Worm (Caenorhabditis elegans) whole organism, L2 larva: ENCODE results near the gene rer-1.

Source experiments
- F13H6.1 ChIP-seq: sonication (generic microtip); optimal IDR thresholded peaks from 2 replicates; lab custom pipeline; 2016; ENCODE audit warnings: missing genetic modification characterization, missing compliant biosample characterization
- ZK546.5 ChIP-seq: sonication (generic microtip); optimal IDR thresholded peaks from 2 replicates; lab custom pipeline; 2017; ENCODE audit warnings: missing biosample characterization, missing genetic modification characterization
- aly-2 ChIP-seq: fragments of 150-350 bp; optimal IDR thresholded peaks from 2 replicates; lab custom pipeline; 2014; ENCODE audit warnings: missing biosample characterization, missing genetic modification characterization
- blmp-1 ChIP-seq: sonication (generic microtip); optimal IDR thresholded peaks from 2 replicates; lab custom pipeline; 2017; ENCODE audit warnings: missing genetic modification characterization, mild to moderate bottlenecking, missing compliant biosample characterization, antibody characterized with exemption, moderate library complexity; ENCODE audit not compliant: insufficient read depth
- ceh-16 ChIP-seq: fragments of 150-350 bp; optimal IDR thresholded peaks from 2 replicates; lab custom pipeline; 2014; ENCODE audit warnings: missing biosample characterization, missing genetic modification characterization
- crh-2 ChIP-seq: sonication (generic microtip); optimal IDR thresholded peaks from 2 replicates; lab custom pipeline; 2017; ENCODE audit warnings: missing biosample characterization, missing genetic modification characterization
- egl-27 ChIP-seq: sonication (generic microtip); optimal IDR thresholded peaks from 3 replicates; lab custom pipeline; 2017; ENCODE audit warnings: missing biosample characterization, missing genetic modification reagents, missing genetic modification characterization
- elt-1 ChIP-seq: fragments of 150-350 bp; optimal IDR thresholded peaks from 2 replicates; lab custom pipeline; 2014; ENCODE audit warnings: missing biosample characterization, missing genetic modification characterization
- elt-3 ChIP-seq: sonication (generic microtip); optimal IDR thresholded peaks from 2 replicates; lab custom pipeline; 2017; ENCODE audit warnings: missing biosample characterization, missing genetic modification characterization
- fos-1 ChIP-seq: fragments of 150-350 bp; optimal IDR thresholded peaks from 2 replicates; lab custom pipeline; 2014; ENCODE audit warnings: missing biosample characterization, missing genetic modification characterization
- gmeb-1 ChIP-seq: fragments of 150-350 bp; optimal IDR thresholded peaks from 2 replicates; lab custom pipeline; 2014; ENCODE audit warnings: missing biosample characterization, missing genetic modification characterization
- lin-11 ChIP-seq: fragments of 150-350 bp; sonication (generic microtip); optimal IDR thresholded peaks from 2 replicates; lab custom pipeline; 2014; ENCODE audit warnings: missing biosample characterization, missing genetic modification characterization, inconsistent platforms, mixed read lengths
- lin-13 ChIP-seq: fragments of 150-350 bp; optimal IDR thresholded peaks from 2 replicates; lab custom pipeline; 2014; ENCODE audit warnings: missing biosample characterization, missing genetic modification reagents, missing genetic modification characterization
- lsy-2 ChIP-seq, 2 experiments: fragments of 150-350 bp in 1 of 2; sonication (generic microtip) in 1 of 2; optimal IDR thresholded peaks; 2 replicates each; lab custom pipeline; 2014 to 2017; ENCODE audit warnings: missing biosample characterization in 2 of 2, missing genetic modification characterization in 2 of 2
- nhr-10 ChIP-seq: sonication (generic microtip); optimal IDR thresholded peaks from 2 replicates; lab custom pipeline; 2017; ENCODE audit warnings: missing biosample characterization, missing genetic modification characterization
- nhr-12 ChIP-seq: fragments of 150-350 bp; optimal IDR thresholded peaks from 2 replicates; lab custom pipeline; 2014; ENCODE audit warnings: missing biosample characterization, missing genetic modification characterization
- nhr-129 ChIP-seq: fragments of 150-350 bp; optimal IDR thresholded peaks from 2 replicates; lab custom pipeline; 2014; ENCODE audit warnings: missing biosample characterization, missing genetic modification characterization
- nhr-21 ChIP-seq: fragments of 150-350 bp; optimal IDR thresholded peaks from 2 replicates; lab custom pipeline; 2014; ENCODE audit warnings: missing biosample characterization, missing genetic modification characterization
- nhr-25 ChIP-seq: fragments of 150-350 bp; sonication (generic microtip); optimal IDR thresholded peaks from 3 replicates; lab custom pipeline; 2014; ENCODE audit warnings: missing biosample characterization, missing genetic modification characterization
- nhr-6 ChIP-seq: fragments of 150-350 bp; optimal IDR thresholded peaks from 2 replicates; lab custom pipeline; 2014; ENCODE audit warnings: missing biosample characterization, missing genetic modification characterization
- sem-4 ChIP-seq: fragments of 150-350 bp; optimal IDR thresholded peaks from 2 replicates; lab custom pipeline; 2014; ENCODE audit warnings: missing biosample characterization, missing genetic modification reagents, missing genetic modification characterization
- skn-1 ChIP-seq: sonication (generic microtip); optimal IDR thresholded peaks from 2 replicates; lab custom pipeline; 2017; ENCODE audit warnings: missing biosample characterization, missing genetic modification characterization
- sma-3 ChIP-seq: sonication (generic microtip); optimal IDR thresholded peaks from 2 replicates; lab custom pipeline; 2016; ENCODE audit warnings: missing genetic modification reagents, missing genetic modification characterization, missing compliant biosample characterization
- sma-9 ChIP-seq, 2 experiments: fragments of 150-350 bp in 1 of 2; sonication (generic microtip) in 1 of 2; optimal IDR thresholded peaks; 2 replicates each; lab custom pipeline; 2014 to 2016; ENCODE audit warnings: missing genetic modification characterization in 2 of 2, mild to moderate bottlenecking in 1 of 2, missing biosample characterization in 1 of 2, missing compliant biosample characterization in 1 of 2, missing genetic modification reagents in 1 of 2, moderate library complexity in 1 of 2
- zag-1 ChIP-seq: fragments of 150-350 bp; optimal IDR thresholded peaks from 2 replicates; lab custom pipeline; 2014; ENCODE audit warnings: missing biosample characterization, missing genetic modification characterization
- ztf-4 ChIP-seq: fragments of 150-350 bp; optimal IDR thresholded peaks from 2 replicates; lab custom pipeline; 2014; ENCODE audit warnings: missing biosample characterization, missing genetic modification characterization

Gene rer-1

DNA sequence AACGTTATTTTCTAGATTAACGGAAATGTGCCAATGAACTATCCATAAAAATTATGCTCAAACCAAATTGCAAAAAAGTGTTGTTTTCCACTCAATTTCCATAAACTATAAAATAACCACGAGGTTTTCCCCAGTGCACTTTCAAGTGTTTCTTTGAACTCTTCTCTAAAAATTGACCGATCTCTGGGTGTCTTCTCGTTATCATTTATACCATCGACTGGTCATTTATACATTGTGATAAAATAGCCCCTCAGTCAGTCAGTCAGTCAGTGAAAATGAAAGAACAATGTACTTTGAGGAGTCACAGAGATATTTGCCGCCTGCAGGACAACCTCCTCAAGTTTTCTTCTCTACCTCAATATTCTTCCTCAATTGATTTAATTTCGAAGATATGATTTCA is 34.8 kb downstream of the rer-1 start:
- TF ChIP-seq crh-2 (tag; lab: Kevin White, UChicago) (peak; percentile 25), F13H6.1 (tag; lab: Kevin White, UChicago) (peak; percentile 13), fos-1 (tag; lab: Kevin White, UChicago) (peak; percentile 18), sma-9 (GFP tag; optimal IDR thresholded peaks at IDR 0.05; lab: Kevin White, UChicago) (peak; percentile 50), sma-9 (tag; optimal IDR thresholded peaks at IDR 0.05; lab: Kevin White, UChicago) (no peak), elt-1 (no peak), blmp-1 (peak; percentile 9), nhr-129 (tag; lab: Kevin White, UChicago) (no peak)
- TF ChIP-seq, all 48 proteins: peak for 5

DNA sequence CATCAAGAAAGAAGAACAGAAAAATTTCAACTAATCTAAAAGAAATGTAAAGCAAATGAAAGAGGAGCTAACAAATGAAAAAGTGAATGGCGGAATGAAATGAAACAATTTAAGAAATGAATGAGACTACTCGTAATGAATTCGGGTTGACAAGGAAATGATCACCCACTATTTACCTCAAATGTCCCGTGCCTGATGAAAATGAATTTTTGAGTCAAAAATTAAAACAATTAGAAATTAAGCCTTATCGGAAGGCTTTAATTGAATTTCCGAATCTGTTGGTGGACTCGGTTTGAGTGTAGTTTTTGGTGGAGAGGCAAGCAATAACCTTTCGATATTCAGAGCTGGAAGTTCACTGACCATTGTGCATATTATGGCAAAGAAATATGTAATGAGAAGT is 37.8 kb downstream of the rer-1 start:
- TF ChIP-seq lsy-2 (tag; optimal IDR thresholded peaks at IDR 0.05; lab: Kevin White, UChicago) (no peak), nhr-129 (tag; lab: Kevin White, UChicago) (no peak), gmeb-1 (tag; lab: Kevin White, UChicago) (no peak), ZK546.5 (no peak), nhr-6 (tag; lab: Kevin White, UChicago) (no peak), lin-11 (tag; lab: Kevin White, UChicago) (no peak), elt-3 (tag; lab: Kevin White, UChicago) (no peak)

DNA sequence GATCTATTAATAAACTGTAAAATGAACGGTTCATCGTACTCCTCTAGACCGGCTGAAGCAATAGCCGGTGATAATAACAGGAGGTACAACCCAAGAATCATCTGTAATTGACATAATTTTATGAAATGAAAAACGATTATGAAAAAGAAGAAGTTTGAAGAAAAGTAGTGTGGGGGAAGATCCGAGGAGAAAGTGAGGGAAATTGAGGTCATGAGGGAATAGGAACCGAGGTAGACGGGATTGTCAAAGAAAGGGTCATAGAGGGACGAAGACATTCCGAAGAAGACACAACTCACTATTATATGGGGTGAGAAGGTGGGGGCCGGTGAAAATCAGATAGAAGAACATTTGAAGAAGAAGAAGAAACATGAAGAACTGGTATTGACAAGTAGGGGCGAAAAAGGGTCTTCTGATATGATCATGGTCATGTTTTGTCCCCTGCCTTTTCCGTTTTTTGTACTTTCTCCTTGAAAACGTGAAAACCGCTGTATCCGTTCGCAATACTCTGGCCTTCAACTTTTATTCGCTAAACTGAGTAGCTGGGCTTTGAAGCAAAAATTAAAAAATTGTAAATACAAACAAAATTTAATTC is 40.9 kb downstream of the rer-1 start, which contains the start of gene oac-46:
Gene oac-46 (minus strand): TSS at position 101 of the 592 bp plus-strand sequence.
- peak; percentile 66 for TF ChIP-seq nhr-25 (tag; lab: Kevin White, UChicago)
- TF ChIP-seq lsy-2 (tag; optimal IDR thresholded peaks at IDR 0.05; lab: Kevin White, UChicago) = no peak
- peak; percentile 86 for TF ChIP-seq blmp-1
- no peak for TF ChIP-seq zag-1 (tag; lab: Kevin White, UChicago)
- TF ChIP-seq sma-3 (GFP tag; lab: Kevin White, UChicago) = peak; percentile 48
- peak; percentile 9 for TF ChIP-seq egl-27
- peak; percentile 22 for TF ChIP-seq sma-9 (GFP tag; optimal IDR thresholded peaks at IDR 0.05; lab: Kevin White, UChicago)
- no peak for TF ChIP-seq sma-9 (tag; optimal IDR thresholded peaks at IDR 0.05; lab: Kevin White, UChicago)
- peak; percentile 8 for TF ChIP-seq nhr-21 (tag; lab: Kevin White, UChicago)

DNA sequence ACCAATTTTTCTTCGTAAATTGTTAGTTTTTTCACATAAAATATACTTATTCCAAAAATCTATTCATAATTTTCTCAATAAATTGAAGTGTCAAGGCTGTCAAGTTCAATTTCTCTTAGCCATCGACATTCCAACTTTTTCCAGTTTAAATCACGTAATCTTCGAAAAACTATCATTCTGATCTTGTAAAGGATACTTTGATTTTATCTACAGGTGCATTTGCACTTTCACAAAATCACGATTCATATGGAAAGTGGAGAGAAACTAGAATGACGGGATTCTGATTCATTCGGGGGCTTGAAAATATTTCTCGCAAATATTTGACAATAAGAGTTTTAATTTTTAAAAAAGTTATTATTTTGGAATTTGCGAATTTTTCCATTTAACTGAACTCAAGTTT is 42.1 kb downstream of the rer-1 start:
- no peak for TF ChIP-seq lin-13 (GFP tag; lab: Kevin White, UChicago)
- no peak for TF ChIP-seq nhr-129 (tag; lab: Kevin White, UChicago)
- no peak for TF ChIP-seq nhr-21 (tag; lab: Kevin White, UChicago)
- TF ChIP-seq ceh-16 (tag; lab: Kevin White, UChicago) = no peak
- TF ChIP-seq aly-2 (tag; lab: Kevin White, UChicago) = no peak
- no peak for TF ChIP-seq F13H6.1 (tag; lab: Kevin White, UChicago)
- TF ChIP-seq ZK546.5 = no peak
- no peak for TF ChIP-seq zag-1 (tag; lab: Kevin White, UChicago)

DNA sequence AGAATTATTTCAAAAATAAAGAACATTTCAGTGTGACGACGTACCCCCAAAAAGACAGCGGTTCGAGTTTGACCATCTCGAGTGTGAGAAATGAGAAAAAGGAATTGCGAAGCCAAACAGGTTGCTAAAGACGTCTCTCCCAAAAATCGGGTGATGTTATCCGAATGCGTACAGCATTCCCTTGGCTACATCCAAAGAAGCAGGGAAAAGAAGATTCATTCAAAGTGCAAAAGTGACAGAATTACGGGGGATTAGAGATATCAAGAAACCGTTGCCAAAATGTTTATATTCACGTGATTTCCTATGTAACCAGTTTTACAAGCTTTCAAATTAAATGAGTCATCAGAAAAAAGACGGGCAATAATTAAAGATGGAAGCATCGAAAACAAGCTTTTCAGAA is 42.8 kb downstream of the rer-1 start:
- TF ChIP-seq sem-4 (tag; lab: Kevin White, UChicago) = no peak
- peak; percentile 25 for TF ChIP-seq sma-9 (GFP tag; optimal IDR thresholded peaks at IDR 0.05; lab: Kevin White, UChicago)
- TF ChIP-seq sma-9 (tag; optimal IDR thresholded peaks at IDR 0.05; lab: Kevin White, UChicago) = no peak
- TF ChIP-seq skn-1 = no peak
- TF ChIP-seq sma-3 (GFP tag; lab: Kevin White, UChicago) = peak; percentile 25
- peak; percentile 35 for TF ChIP-seq nhr-25 (tag; lab: Kevin White, UChicago)
- no peak for TF ChIP-seq nhr-129 (tag; lab: Kevin White, UChicago)
- TF ChIP-seq lin-11 (tag; lab: Kevin White, UChicago) = no peak
- peak; percentile 69 for TF ChIP-seq nhr-21 (tag; lab: Kevin White, UChicago)
- peak in 1 of 2 experiments; percentile 2 for TF ChIP-seq lsy-2 (tag; optimal IDR thresholded peaks at IDR 0.05; lab: Kevin White, UChicago)
- no peak for TF ChIP-seq elt-1
- no peak for TF ChIP-seq nhr-12 (tag; lab: Kevin White, UChicago)
- peak; percentile 15 for TF ChIP-seq fos-1 (tag; lab: Kevin White, UChicago)
- no peak for TF ChIP-seq ztf-4

DNA sequence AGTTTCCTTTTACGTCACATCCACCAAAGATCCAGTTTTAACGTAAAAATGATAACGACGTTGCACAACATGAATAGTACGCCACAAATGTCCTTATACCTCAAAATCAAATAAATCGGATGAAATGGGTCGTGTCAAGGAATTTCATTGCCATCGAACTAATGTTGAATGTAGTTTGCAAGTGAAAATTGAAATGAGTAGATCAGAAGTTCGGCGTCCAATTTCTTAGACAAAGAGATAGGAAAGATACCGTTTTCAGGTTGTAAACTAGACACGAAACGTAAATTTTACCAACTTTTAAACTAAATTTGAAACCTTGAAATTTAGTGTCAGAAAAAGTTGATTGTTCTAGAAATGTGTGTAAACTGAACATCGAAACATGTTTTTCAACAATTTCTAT is 43.7 kb downstream of the rer-1 start:
- no peak for TF ChIP-seq ZK546.5
- TF ChIP-seq ceh-16 (tag; lab: Kevin White, UChicago) = no peak
- no peak for TF ChIP-seq nhr-10 (tag; lab: Kevin White, UChicago)
- TF ChIP-seq nhr-25 (tag; lab: Kevin White, UChicago) = peak; percentile 33
- TF ChIP-seq, all 48 proteins: peak for 1
